Worm (Caenorhabditis elegans): Measurements from ENCODE around the gene cal-3.

DNA sequence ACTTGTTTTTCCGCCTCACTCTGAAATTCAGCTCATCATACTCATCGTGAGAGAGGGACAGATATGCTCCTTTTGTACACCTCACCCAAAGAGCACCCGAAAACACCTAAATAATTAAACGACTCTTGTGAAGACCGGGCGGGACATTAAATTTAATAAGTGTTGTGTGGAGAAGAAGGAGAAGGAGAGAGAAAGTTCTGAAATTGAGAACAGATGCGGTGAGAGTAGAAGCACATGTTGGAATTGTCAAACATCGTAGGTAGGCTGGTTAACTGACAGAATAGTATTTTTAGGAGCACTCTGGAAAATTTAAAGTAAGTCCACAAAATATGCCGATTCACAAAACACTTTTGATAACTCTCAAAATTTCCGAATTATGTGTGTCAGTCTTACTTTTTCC is 18.6 kb upstream of the cal-3 start:
- TF ChIP-seq jun-1 (tag; optimal IDR thresholded peaks at IDR 0.05), result no peak
- no peak for TF ChIP-seq snu-23 (GFP tag; optimal IDR thresholded peaks at IDR 0.05)
- TF ChIP-seq mab-9 (GFP tag; IDR thresholded peaks at IDR 0.05), result no peak
- TF ChIP-seq lin-13 (GFP tag; optimal IDR thresholded peaks at IDR 0.05), result no peak
- TF ChIP-seq grh-1 (GFP tag; IDR thresholded peaks at IDR 0.05), result no peak
- no peak for TF ChIP-seq hlh-17 (GFP tag; optimal IDR thresholded peaks at IDR 0.05; ENCODE audit: borderline replicate concordance)
- TF ChIP-seq skn-1 (tag; optimal IDR thresholded peaks at IDR 0.05), result no peak
- no peak for TF ChIP-seq elt-3 (tag; optimal IDR thresholded peaks at IDR 0.05)

Measured in whole organism, L1 larva.